Fruit fly (Drosophila melanogaster): ENCODE data around the gene SPE.

SPE gene

DNA sequence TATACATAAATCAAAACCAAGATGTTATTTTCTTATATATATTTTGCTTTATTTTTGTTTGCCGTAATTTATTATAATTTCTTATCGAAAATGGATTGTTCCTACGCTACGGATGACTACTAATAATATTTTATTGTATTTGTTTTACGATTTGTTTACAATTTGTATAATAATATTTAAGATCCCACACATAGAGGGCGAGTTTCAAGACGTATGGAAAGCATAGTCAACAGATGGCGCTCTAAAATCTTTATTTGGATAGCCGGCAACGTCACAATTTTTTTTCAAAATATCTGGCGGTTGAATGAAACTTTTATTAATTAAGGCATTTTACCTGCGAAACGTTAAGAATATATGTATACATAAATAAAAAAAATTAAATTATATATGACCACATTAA is 35.9 kb downstream of the SPE start (continued):
- TF ChIP-seq CG7963 (GFP tag; IDR thresholded peaks at IDR 0.05; ENCODE audit: partially characterized antibody) (no peak), pan (optimal IDR thresholded peaks at IDR 0.05) (no peak), pan (GFP tag; optimal IDR thresholded peaks at IDR 0.05 in 1 of 2, IDR thresholded peaks at IDR 0.05 in 1 of 2) (peak in 1 of 2 experiments; percentile 27), Sox102F (GFP tag; optimal IDR thresholded peaks at IDR 0.05) (peak; percentile 47), CG12942 (GFP tag; optimal IDR thresholded peaks at IDR 0.05) (no peak), CG14710 (tag; optimal IDR thresholded peaks at IDR 0.05) (peak; percentile 14), dm (GFP tag; optimal IDR thresholded peaks at IDR 0.05) (no peak), schlank (tag; optimal IDR thresholded peaks at IDR 0.05) (no peak), chm (GFP tag; IDR thresholded peaks at IDR 0.05) (no peak), CG7357 (GFP tag; IDR thresholded peaks at IDR 0.05) (no peak), CG8924 (tag; optimal IDR thresholded peaks at IDR 0.05) (peak; percentile 12), Hmr (GFP tag; optimal IDR thresholded peaks at IDR 0.05) (peak; percentile 76), run (tag; optimal IDR thresholded peaks at IDR 0.05) (no peak), CG18619 (GFP tag; optimal IDR thresholded peaks at IDR 0.05) (peak; percentile 2), Hsf (GFP tag; optimal IDR thresholded peaks at IDR 0.05) (no peak), CG1647 (GFP tag; optimal IDR thresholded peaks at IDR 0.05) (no peak), Ets65A (GFP tag) (peak; percentile 91), CG18476 (GFP tag; optimal IDR thresholded peaks at IDR 0.05) (peak; percentile 11), CTCF (GFP tag; optimal IDR thresholded peaks at IDR 0.05) (peak; percentile 98), CG14441 (GFP tag; IDR thresholded peaks at IDR 0.05) (0 out of 2 replicates have a peak, but pooled peaks have one; percentile 6), C15 (GFP tag; IDR thresholded peaks at IDR 0.05) (no peak), Usf (GFP tag; optimal IDR thresholded peaks at IDR 0.05) (no peak), CG6689 (GFP tag; IDR thresholded peaks at IDR 0.05) (no peak), ind (GFP tag; optimal IDR thresholded peaks at IDR 0.05) (peak; percentile 21), Bgb (GFP tag; IDR thresholded peaks at IDR 0.05; ENCODE audit: partially characterized antibody) (peak; percentile 42; the same call in 1 of the 2 replicates), CoRest (tag; optimal IDR thresholded peaks at IDR 0.05) (peak; percentile 70), CG11560 (tag; IDR thresholded peaks at IDR 0.05) (no peak; the same call in 2 of the 3 replicates), CG12071 (GFP tag; optimal IDR thresholded peaks at IDR 0.05) (no peak), Sry-β (GFP tag; optimal IDR thresholded peaks at IDR 0.05) (no peak), CG8089 (GFP tag; optimal IDR thresholded peaks at IDR 0.05) (no peak), pb (GFP tag; optimal IDR thresholded peaks at IDR 0.05) (no peak), ham (GFP tag; IDR thresholded peaks at IDR 0.05) (no peak), prd (optimal IDR thresholded peaks at IDR 0.05) (no peak), prd (GFP tag; IDR thresholded peaks at IDR 0.05) (no peak), inv (GFP tag; IDR thresholded peaks at IDR 0.05; ENCODE audit: partially characterized antibody) (no peak), luna (GFP tag; optimal IDR thresholded peaks at IDR 0.05) (no peak), Hr78 (GFP tag; optimal IDR thresholded peaks at IDR 0.05) (no peak), Dip2 (GFP tag; IDR thresholded peaks at IDR 0.05) (peak; percentile 98), CG13624 (GFP tag; optimal IDR thresholded peaks at IDR 0.05) (no peak), mld (GFP tag; IDR thresholded peaks at IDR 0.05; ENCODE audit: partially characterized antibody) (no peak), CG12744 (GFP tag; optimal IDR thresholded peaks at IDR 0.05) (no peak), YL-1 (GFP tag; optimal IDR thresholded peaks at IDR 0.05) (no peak), Jarid2 (GFP tag; optimal IDR thresholded peaks at IDR 0.05) (peak; percentile 1), H15 (GFP tag; IDR thresholded peaks at IDR 0.05) (no peak), CG15514 (GFP tag; optimal IDR thresholded peaks at IDR 0.05) (peak; percentile 34), ken (GFP tag; IDR thresholded peaks at IDR 0.05) (no peak), gro (GFP tag; optimal IDR thresholded peaks at IDR 0.05) (no peak), Hr3 (GFP tag; optimal IDR thresholded peaks at IDR 0.05) (peak; percentile 7), Neu2 (GFP tag; optimal IDR thresholded peaks at IDR 0.05; ENCODE audit: borderline replicate concordance) (no peak), btn (GFP tag; optimal IDR thresholded peaks at IDR 0.05) (no peak), Sin3A (optimal IDR thresholded peaks at IDR 0.05) (no peak), Xbp1 (GFP tag; optimal IDR thresholded peaks at IDR 0.05) (peak; percentile 55), CG4617 (GFP tag; optimal IDR thresholded peaks at IDR 0.05; ENCODE audit: borderline replicate concordance) (peak; percentile 7)
